Worm (Caenorhabditis elegans) whole organism, L3 larva: ENCODE measurements around the gene ints-5.

Experiments
- R02D3.7 ChIP-seq: fragments of 150-350 bp; optimal IDR thresholded peaks from 2 replicates; lab custom pipeline; 2014; ENCODE audit warnings: missing biosample characterization, missing genetic modification characterization
- ZK546.5 ChIP-seq: sonication (generic microtip); optimal IDR thresholded peaks from 2 replicates; lab custom pipeline; 2017; ENCODE audit warnings: missing biosample characterization, missing genetic modification characterization
- aly-2 ChIP-seq: fragments of 150-350 bp; optimal IDR thresholded peaks from 2 replicates; lab custom pipeline; 2014; ENCODE audit warnings: missing biosample characterization, missing genetic modification characterization
- ceh-16 ChIP-seq: sonication (generic microtip); optimal IDR thresholded peaks from 2 replicates; lab custom pipeline; 2017; ENCODE audit warnings: missing biosample characterization, missing genetic modification characterization
- ceh-28 ChIP-seq: fragments of 150-350 bp; optimal IDR thresholded peaks from 2 replicates; lab custom pipeline; 2014; ENCODE audit warnings: missing biosample characterization, missing genetic modification reagents, missing genetic modification characterization
- ceh-9 ChIP-seq: sonication (generic microtip); optimal IDR thresholded peaks from 2 replicates; lab custom pipeline; 2018; ENCODE audit warnings: missing biosample characterization, missing genetic modification characterization
- daf-12 ChIP-seq: fragments of 150-350 bp; optimal IDR thresholded peaks from 2 replicates; lab custom pipeline; 2014; ENCODE audit warnings: missing biosample characterization, missing genetic modification reagents, missing genetic modification characterization
- egl-27 ChIP-seq: sonication (generic microtip); optimal IDR thresholded peaks from 4 replicates; lab custom pipeline; 2017; ENCODE audit warnings: missing biosample characterization, missing genetic modification reagents, missing genetic modification characterization
- egl-5 ChIP-seq: fragments of 150-350 bp; optimal IDR thresholded peaks from 2 replicates; lab custom pipeline; 2017; ENCODE audit warnings: missing biosample characterization, missing genetic modification reagents, missing genetic modification characterization, inconsistent platforms
- elt-2 ChIP-seq: sonication (generic microtip); optimal IDR thresholded peaks from 2 replicates; lab custom pipeline; 2016; ENCODE audit warnings: missing genetic modification reagents, mild to moderate bottlenecking, missing genetic modification characterization, missing compliant biosample characterization
- elt-3 ChIP-seq, 3 experiments: fragments of 150-350 bp in 1 of 3; sonication (generic microtip) in 2 of 3; optimal IDR thresholded peaks; 2 replicates in 2 of 3; 4 replicates in 1 of 3; lab custom pipeline; 2014 to 2017; ENCODE audit warnings: missing biosample characterization in 3 of 3, missing genetic modification characterization in 3 of 3
- fkh-10 ChIP-seq: sonication (generic microtip); optimal IDR thresholded peaks from 2 replicates; lab custom pipeline; 2017; ENCODE audit warnings: missing biosample characterization, missing genetic modification reagents, missing genetic modification characterization
- fos-1 ChIP-seq: fragments of 150-350 bp; optimal IDR thresholded peaks from 2 replicates; lab custom pipeline; 2014; ENCODE audit warnings: missing biosample characterization, missing genetic modification characterization
- hmg-11 ChIP-seq: sonication (generic microtip); optimal IDR thresholded peaks from 2 replicates; lab custom pipeline; 2016; ENCODE audit warnings: missing genetic modification characterization, missing compliant biosample characterization
- jun-1 ChIP-seq: fragments of 150-350 bp; optimal IDR thresholded peaks from 2 replicates; lab custom pipeline; 2014; ENCODE audit warnings: missing biosample characterization, missing genetic modification reagents, missing genetic modification characterization
- lin-15B ChIP-seq: fragments of 150-350 bp; optimal IDR thresholded peaks from 2 replicates; lab custom pipeline; 2014; ENCODE audit warnings: missing biosample characterization, missing genetic modification characterization
- lin-39 ChIP-seq: fragments of 150-350 bp; optimal IDR thresholded peaks from 2 replicates; lab custom pipeline; 2018; ENCODE audit warnings: missing biosample characterization, missing genetic modification reagents, missing genetic modification characterization
- nfya-1 ChIP-seq: sonication (generic microtip); optimal IDR thresholded peaks from 2 replicates; lab custom pipeline; 2017; ENCODE audit warnings: missing genetic modification characterization, mild to moderate bottlenecking, missing compliant biosample characterization, antibody characterized with exemption, moderate library complexity; ENCODE audit not compliant: insufficient read depth
- nhr-11 ChIP-seq: fragments of 150-350 bp; optimal IDR thresholded peaks from 2 replicates; lab custom pipeline; 2014; ENCODE audit warnings: missing biosample characterization, missing genetic modification characterization
- nhr-12 ChIP-seq: fragments of 150-350 bp; optimal IDR thresholded peaks from 2 replicates; lab custom pipeline; 2014; ENCODE audit warnings: missing biosample characterization, missing genetic modification characterization
- nhr-23 ChIP-seq: fragments of 150-350 bp; optimal IDR thresholded peaks from 2 replicates; lab custom pipeline; 2014; ENCODE audit warnings: missing biosample characterization, missing genetic modification reagents, missing genetic modification characterization
- nhr-237 ChIP-seq: fragments of 150-350 bp; optimal IDR thresholded peaks from 2 replicates; lab custom pipeline; 2014; ENCODE audit warnings: missing biosample characterization, missing genetic modification characterization
- nhr-25 ChIP-seq: sonication (generic microtip); optimal IDR thresholded peaks from 2 replicates; lab custom pipeline; 2017; ENCODE audit warnings: missing biosample characterization, missing genetic modification characterization
- nhr-77 ChIP-seq: fragments of 150-350 bp; optimal IDR thresholded peaks from 2 replicates; lab custom pipeline; 2014; ENCODE audit warnings: missing biosample characterization, missing genetic modification characterization
- pqm-1 ChIP-seq: fragments of 150-350 bp; optimal IDR thresholded peaks from 2 replicates; lab custom pipeline; 2017; ENCODE audit warnings: missing biosample characterization, missing genetic modification characterization, inconsistent platforms
- sea-2 ChIP-seq: fragments of 150-350 bp; sonication (generic microtip); optimal IDR thresholded peaks from 4 replicates; lab custom pipeline; 2014; ENCODE audit warnings: missing biosample characterization, missing genetic modification reagents, missing genetic modification characterization
- tbx-2 ChIP-seq: sonication (generic microtip); optimal IDR thresholded peaks from 2 replicates; lab custom pipeline; 2016; ENCODE audit warnings: mild to moderate bottlenecking, missing genetic modification characterization, missing compliant biosample characterization
- unc-62 ChIP-seq: fragments of 150-350 bp; sonication (generic microtip); optimal IDR thresholded peaks from 4 replicates; lab custom pipeline; 2014; ENCODE audit warnings: missing biosample characterization, missing genetic modification reagents, missing genetic modification characterization
- ztf-11 ChIP-seq: fragments of 150-350 bp; optimal IDR thresholded peaks from 2 replicates; lab custom pipeline; 2014; ENCODE audit warnings: missing biosample characterization, missing genetic modification characterization

ints-5 gene

ce11 chrV:18581393-18582113 lies 47.8 kb downstream of the ints-5 start:
- no peak for TF ChIP-seq elt-2 (tag; lab: Kevin White, UChicago)
- no peak for TF ChIP-seq nfya-1
- TF ChIP-seq aly-2 (tag; lab: Kevin White, UChicago), result no peak
- peak; percentile 3 for TF ChIP-seq lin-39 (tag; lab: Kevin White, UChicago)
- TF ChIP-seq ceh-9 (tag; lab: Kevin White, UChicago), result no peak
- TF ChIP-seq nhr-12 (tag; lab: Kevin White, UChicago), result no peak

ce11 chrV:18582358-18582757 lies 48.6 kb downstream of the ints-5 start, which contains the start of gene txt-14:
TSS of gene txt-14 (plus strand) at chrV:18582658.
- TF ChIP-seq egl-5 (tag; lab: Kevin White, UChicago) (no peak), sea-2 (GFP tag; lab: Kevin White, UChicago) (no peak), lin-15B (no peak), jun-1 (tag; lab: Kevin White, UChicago) (no peak), nhr-77 (no peak), ceh-28 (tag; lab: Kevin White, UChicago) (no peak), R02D3.7 (no peak), fkh-10 (GFP tag; lab: Kevin White, UChicago) (no peak)

- TF ChIP-seq elt-2 (tag; lab: Kevin White, UChicago) (no peak), daf-12 (tag; lab: Kevin White, UChicago) (no peak), nhr-23 (no peak), ceh-9 (tag; lab: Kevin White, UChicago) (no peak), ZK546.5 (tag; lab: Kevin White, UChicago) (no peak), nfya-1 (no peak), elt-3 (tag; optimal IDR thresholded peaks at IDR 0.05; lab: Kevin White, UChicago) (no peak), sea-2 (GFP tag; lab: Kevin White, UChicago) (no peak), pqm-1 (no peak)
Observed at ce11 chrV:18585102-18585501, 51.3 kb downstream of the ints-5 start.

ce11 chrV:18586954-18587353 lies 53.2 kb downstream of the ints-5 start:
- TF ChIP-seq aly-2 (tag; lab: Kevin White, UChicago) (no peak), nhr-25 (tag; lab: Kevin White, UChicago) (peak; percentile 11)
- TF ChIP-seq, all 47 proteins: peak for 1

ce11 chrV:18587936-18588335 lies 54.2 kb downstream of the ints-5 start:
- TF ChIP-seq nhr-23 (no peak), egl-27 (tag; lab: Kevin White, UChicago) (no peak), ceh-28 (tag; lab: Kevin White, UChicago) (no peak), daf-12 (tag; lab: Kevin White, UChicago) (no peak)
- TF ChIP-seq, all 47 proteins: peak for 0

DNA sequence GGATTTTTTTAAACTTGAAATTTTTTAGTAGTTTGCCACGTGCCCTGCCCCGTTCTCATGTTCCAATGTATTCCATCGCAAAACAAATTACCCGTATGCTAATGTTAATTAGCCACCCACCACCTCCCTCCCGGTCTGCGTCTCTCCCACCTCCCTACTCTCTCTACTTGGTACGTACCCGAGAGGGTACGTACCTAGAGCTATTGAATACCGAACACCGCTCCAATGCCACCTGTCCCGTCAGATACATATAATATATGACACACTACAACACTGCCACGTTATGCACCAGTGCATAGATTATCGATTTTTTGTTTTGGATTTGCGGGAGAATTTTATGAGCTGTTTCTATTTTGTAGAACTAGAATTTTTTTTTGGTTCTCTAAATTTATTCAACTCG lies 55.8 kb downstream of the ints-5 start:
- TF ChIP-seq hmg-11 (tag; lab: Kevin White, UChicago) (peak; percentile 6), fkh-10 (GFP tag; lab: Kevin White, UChicago) (no peak), ztf-11 (tag; lab: Kevin White, UChicago) (no peak)

DNA sequence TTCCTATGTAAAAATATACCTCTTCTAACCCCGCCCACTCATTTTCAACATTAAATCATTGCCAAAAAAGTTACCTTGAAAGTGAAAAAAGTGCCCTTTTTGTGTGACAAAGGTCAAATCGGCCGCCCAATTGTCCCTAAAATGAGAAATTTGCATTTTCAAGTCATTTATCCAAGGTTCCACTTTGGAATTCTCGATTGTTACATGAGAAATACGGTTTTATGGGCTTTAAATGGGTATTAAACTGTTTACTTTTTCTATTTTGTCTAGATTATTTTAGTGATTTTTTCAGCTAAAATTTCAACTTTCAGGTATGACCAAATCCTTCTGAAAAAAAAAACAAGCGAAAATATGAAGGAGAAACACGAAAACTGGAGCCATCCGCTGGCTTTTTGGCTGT lies 58.7 kb downstream of the ints-5 start, which contains the start of gene grdn-1:
TSS of gene grdn-1 (plus strand) at position 301 of the 400 bp plus-strand sequence.
- TF ChIP-seq daf-12 (tag; lab: Kevin White, UChicago) (no peak), aly-2 (tag; lab: Kevin White, UChicago) (no peak), fos-1 (tag; lab: Kevin White, UChicago) (no peak), unc-62 (no peak), ceh-16 (tag; lab: Kevin White, UChicago) (no peak), nhr-77 (no peak), nhr-11 (tag; lab: Kevin White, UChicago) (no peak), lin-15B (no peak), sea-2 (GFP tag; lab: Kevin White, UChicago) (no peak), egl-5 (tag; lab: Kevin White, UChicago) (no peak), hmg-11 (tag; lab: Kevin White, UChicago) (no peak), nhr-237 (tag; lab: Kevin White, UChicago) (no peak), tbx-2 (tag; lab: Kevin White, UChicago) (no peak), pqm-1 (no peak)
